Worm (Caenorhabditis elegans): ENCODE results near the gene C01B10.9.
"Not testable (repeated sequence)": the region's sequence is repeated elsewhere in the genome, so short reads cannot be mapped to it uniquely, and the experiment has no call there.

ce11 chrIV:6597918-6598317 is 34.1 kb upstream of the C01B10.9 start, which contains the start of gene nspb-4:
- TF ChIP-seq aly-2, ZK546.5 (tag; optimal IDR thresholded peaks at IDR 0.05): not testable (repeated sequence)
